Worm (Caenorhabditis elegans) whole organism, L4 larva: ENCODE measurements around the gene Y49F6A.12.

Source experiments
- ceh-32 ChIP-seq: sonication (generic microtip); optimal IDR thresholded peaks from 2 replicates; lab custom pipeline; 2016; ENCODE audit warnings: mild to moderate bottlenecking, missing genetic modification characterization, missing compliant biosample characterization; ENCODE audit not compliant: poor library complexity
- ceh-82 ChIP-seq: sonication (generic microtip); optimal IDR thresholded peaks from 2 replicates; lab custom pipeline; 2017; ENCODE audit warnings: missing biosample characterization, missing genetic modification characterization
- lin-39 ChIP-seq: fragments of 150-350 bp; optimal IDR thresholded peaks from 2 replicates; lab custom pipeline; 2014; ENCODE audit warnings: missing biosample characterization, missing genetic modification reagents, missing genetic modification characterization
- lir-3 ChIP-seq: sonication (generic microtip); optimal IDR thresholded peaks from 2 replicates; lab custom pipeline; 2016; ENCODE audit warnings: mild to moderate bottlenecking, missing genetic modification characterization, missing compliant biosample characterization
- mdl-1 ChIP-seq, 2 experiments: fragments of 150-350 bp in 1 of 2; sonication (generic microtip) in 1 of 2; optimal IDR thresholded peaks; 2 replicates each; lab custom pipeline; 2014 to 2017; ENCODE audit warnings: missing biosample characterization in 2 of 2, missing genetic modification characterization in 2 of 2
- pha-4 ChIP-seq, 2 experiments: fragments of 150-350 bp in 1 of 2; fragments of 200-800 bp in 1 of 2; sonication (Bioruptor generic) in 1 of 2; IDR thresholded peaks in 1 of 2; optimal IDR thresholded peaks in 1 of 2; 2 replicates each; pipeline versions ENCODE4 v1.3.6 to Lab custom; 2014 to 2022; ENCODE audit warnings: missing genetic modification characterization in 2 of 2, missing genetic modification reagents in 2 of 2, missing biosample characterization in 1 of 2, missing compliant biosample characterization in 1 of 2
- zag-1 ChIP-seq: fragments of 150-350 bp; optimal IDR thresholded peaks from 2 replicates; lab custom pipeline; 2014; ENCODE audit warnings: missing biosample characterization, missing genetic modification characterization

ce11 chrII:3579767-3580166 lies 15.7 kb upstream of the Y49F6A.12 start, which contains the start of gene clec-134:
- TF ChIP-seq ceh-32 (tag; lab: Kevin White, UChicago) (no peak), ceh-82 (no peak), lin-39 (tag; lab: Kevin White, UChicago) (no peak), pha-4 (GFP tag; IDR thresholded peaks at IDR 0.05; lab: Robert Waterston, UW) (no peak), pha-4 (tag; optimal IDR thresholded peaks at IDR 0.05; lab: Kevin White, UChicago) (no peak), zag-1 (no peak), mdl-1 (tag; optimal IDR thresholded peaks at IDR 0.05; lab: Kevin White, UChicago) (no peak), lir-3 (tag; lab: Kevin White, UChicago) (no peak)
